Fruit fly (Drosophila melanogaster): Measurements from ENCODE around the gene CG2246.

CG2246 gene

dm6 chr3R:30600154-30601009 is 907 bp downstream of the CG2246 start (continued):
- TF ChIP-seq nerfin-2 (GFP tag; IDR thresholded peaks at IDR 0.05; ENCODE audit: partially characterized antibody) (no peak), nom (GFP tag; optimal IDR thresholded peaks at IDR 0.05) (peak; percentile 51), B-H2 (GFP tag; optimal IDR thresholded peaks at IDR 0.05) (peak; percentile 70), GATAe (GFP tag; conservative IDR thresholded peaks at IDR 0.05) (peak; percentile 59; the same call in 1 of the 2 replicates), Hmx (GFP tag; optimal IDR thresholded peaks at IDR 0.05) (peak; percentile 79), rib (GFP tag; IDR thresholded peaks at IDR 0.05) (peak; percentile 90), zfh1 (GFP tag; IDR thresholded peaks at IDR 0.05) (peak; percentile 93)

dm6 chr3R:30599404-30599980 is 1.8 kb downstream of the CG2246 start:
- TF ChIP-seq Dip2 (GFP tag; IDR thresholded peaks at IDR 0.05) = no peak
- no peak for TF ChIP-seq Atf3 (GFP tag; optimal IDR thresholded peaks at IDR 0.05)
- no peak for TF ChIP-seq HmgZ (tag; optimal IDR thresholded peaks at IDR 0.05)
- TF ChIP-seq Bteb2 (GFP tag; optimal IDR thresholded peaks at IDR 0.05) = no peak
- no peak for TF ChIP-seq trem (tag; optimal IDR thresholded peaks at IDR 0.05)
- no peak for TF ChIP-seq CG10543 (GFP tag; optimal IDR thresholded peaks at IDR 0.05)
- no peak for TF ChIP-seq CG11723 (GFP tag; optimal IDR thresholded peaks at IDR 0.05)
- peak; percentile 12 for TF ChIP-seq grn (GFP tag; optimal IDR thresholded peaks at IDR 0.05)
- TF ChIP-seq CG18764 (GFP tag; optimal IDR thresholded peaks at IDR 0.05) = no peak
- peak; percentile 97 for TF ChIP-seq z (GFP tag; IDR thresholded peaks at IDR 0.05)
- peak; percentile 28 for TF ChIP-seq CG3995 (GFP tag; optimal IDR thresholded peaks at IDR 0.05)
- TF ChIP-seq pzg (GFP tag; optimal IDR thresholded peaks at IDR 0.05) = no peak
- no peak for TF ChIP-seq CG15514 (GFP tag; optimal IDR thresholded peaks at IDR 0.05)
- TF ChIP-seq vfl (GFP tag; optimal IDR thresholded peaks at IDR 0.05) = no peak
- TF ChIP-seq pita (GFP tag; optimal IDR thresholded peaks at IDR 0.05) = no peak
- peak; percentile 98 for TF ChIP-seq exex (tag; optimal IDR thresholded peaks at IDR 0.05)
- no peak for TF ChIP-seq Tbp (GFP tag; optimal IDR thresholded peaks at IDR 0.05)
- TF ChIP-seq mam (GFP tag; optimal IDR thresholded peaks at IDR 0.05) = no peak
- no peak for TF ChIP-seq CG11247 (GFP tag; IDR thresholded peaks at IDR 0.05)
- no peak for TF ChIP-seq gce (GFP tag; IDR thresholded peaks at IDR 0.05)
- TF ChIP-seq CG2120 (GFP tag; optimal IDR thresholded peaks at IDR 0.05) = no peak
- no peak for TF ChIP-seq CG5180 (GFP tag; optimal IDR thresholded peaks at IDR 0.05)
- no peak for TF ChIP-seq CG14667 (GFP tag; IDR thresholded peaks at IDR 0.05)
- no peak for TF ChIP-seq CG31441 (GFP tag; IDR thresholded peaks at IDR 0.05)
- no peak for TF ChIP-seq Lim3 (GFP tag; IDR thresholded peaks at IDR 0.05)
- no peak for TF ChIP-seq danr (GFP tag; IDR thresholded peaks at IDR 0.05)
- peak; percentile 81 for TF ChIP-seq CG4360 (GFP tag; IDR thresholded peaks at IDR 0.05)
- TF ChIP-seq CG2129 (GFP tag; IDR thresholded peaks at IDR 0.05; ENCODE audit: partially characterized antibody) = no peak
- TF ChIP-seq CG11696 (GFP tag; IDR thresholded peaks at IDR 0.05) = no peak
- no peak for TF ChIP-seq CG10959 (GFP tag; IDR thresholded peaks at IDR 0.05)
- no peak for TF ChIP-seq Aef1 (GFP tag; IDR thresholded peaks at IDR 0.05)
- no peak for TF ChIP-seq CG15479 (GFP tag; optimal IDR thresholded peaks at IDR 0.05)
- no peak for TF ChIP-seq CG16815 (GFP tag; optimal IDR thresholded peaks at IDR 0.05)
- no peak for TF ChIP-seq cg (GFP tag; optimal IDR thresholded peaks at IDR 0.05)
- TF ChIP-seq Fer3 (tag; optimal IDR thresholded peaks at IDR 0.05) = no peak
- TF ChIP-seq Rx (GFP tag; IDR thresholded peaks at IDR 0.05) = no peak
- no peak for TF ChIP-seq CG6272 (GFP tag; IDR thresholded peaks at IDR 0.05)
- no peak for TF ChIP-seq dimm (GFP tag; IDR thresholded peaks at IDR 0.05)
- TF ChIP-seq sna (GFP tag; IDR thresholded peaks at IDR 0.05; ENCODE audit: partially characterized antibody) = no peak
- no peak for TF ChIP-seq ranshi (GFP tag; IDR thresholded peaks at IDR 0.05)
- TF ChIP-seq pb (GFP tag; optimal IDR thresholded peaks at IDR 0.05) = no peak

All from whole organism, embryonic.